Worm (Caenorhabditis elegans) whole organism, L1 larva: ENCODE measurements around the gene K11D12.14.

Experiments
- C04F5.9 ChIP-seq: sonication (generic microtip); optimal IDR thresholded peaks from 2 replicates; lab custom pipeline; 2016; ENCODE audit warnings: missing genetic modification characterization, missing compliant biosample characterization
- C16A3.4 ChIP-seq: fragments of 150-350 bp; optimal IDR thresholded peaks from 2 replicates; lab custom pipeline; 2014; ENCODE audit warnings: missing biosample characterization, missing genetic modification characterization
- F16B12.6 ChIP-seq: fragments of 150-350 bp; optimal IDR thresholded peaks from 2 replicates; lab custom pipeline; 2014; ENCODE audit warnings: missing biosample characterization, missing genetic modification characterization
- Y116A8C.19 ChIP-seq: sonication (generic microtip); optimal IDR thresholded peaks from 2 replicates; lab custom pipeline; 2016; ENCODE audit warnings: missing compliant biosample characterization, missing genetic modification characterization, borderline replicate concordance
- aha-1 ChIP-seq: fragments of 150-350 bp; optimal IDR thresholded peaks from 2 replicates; lab custom pipeline; 2014; ENCODE audit warnings: missing biosample characterization, missing genetic modification characterization
- ama-1 ChIP-seq: fragments of 150-350 bp; optimal IDR thresholded peaks from 2 replicates; lab custom pipeline; 2014
- blmp-1 ChIP-seq: fragments of 150-350 bp; optimal IDR thresholded peaks from 2 replicates; lab custom pipeline; 2014; ENCODE audit warnings: missing biosample characterization, missing genetic modification characterization
- ceh-8 ChIP-seq: fragments of 200-800 bp; sonication (Bioruptor generic); optimal IDR thresholded peaks from 2 replicates; lab custom pipeline; 2018; ENCODE audit warnings: mild to moderate bottlenecking, missing genetic modification characterization, moderate library complexity, missing compliant biosample characterization
- ceh-82 ChIP-seq, 3 experiments: fragments of 150-350 bp in 1 of 3; sonication (generic microtip) in 2 of 3; optimal IDR thresholded peaks; 2 replicates each; lab custom pipeline; 2014 to 2017; ENCODE audit warnings: missing biosample characterization in 3 of 3, missing genetic modification characterization in 3 of 3
- ces-1 ChIP-seq: fragments of 150-350 bp; optimal IDR thresholded peaks from 2 replicates; lab custom pipeline; 2014; ENCODE audit warnings: missing biosample characterization, missing genetic modification reagents, missing genetic modification characterization
- dpl-1 ChIP-seq, 3 experiments: fragments of 150-350 bp in 2 of 3; sonication (generic microtip) in 1 of 3; optimal IDR thresholded peaks; 2 replicates each; lab custom pipeline; 2014 to 2017; ENCODE audit warnings: missing biosample characterization in 3 of 3, missing genetic modification characterization in 3 of 3, missing genetic modification reagents in 3 of 3
- dsc-1 ChIP-seq: sonication (generic microtip); optimal IDR thresholded peaks from 2 replicates; lab custom pipeline; 2016; ENCODE audit warnings: mild to moderate bottlenecking, missing genetic modification characterization, missing compliant biosample characterization
- egl-13 ChIP-seq: sonication (generic microtip); optimal IDR thresholded peaks from 2 replicates; lab custom pipeline; 2016; ENCODE audit warnings: missing genotype, missing genetic modification reagents, missing genetic modification characterization, missing compliant biosample characterization
- egl-27 ChIP-seq, 2 experiments: fragments of 150-350 bp in 1 of 2; sonication (generic microtip); optimal IDR thresholded peaks; 3 replicates each; lab custom pipeline; 2017 to 2018; ENCODE audit warnings: missing biosample characterization in 2 of 2, missing genetic modification characterization in 2 of 2, missing genetic modification reagents in 2 of 2
- elt-2 ChIP-seq: sonication (generic microtip); optimal IDR thresholded peaks from 2 replicates; lab custom pipeline; 2016; ENCODE audit warnings: missing genetic modification characterization, mild to moderate bottlenecking, inconsistent platforms, missing compliant biosample characterization, missing genetic modification reagents
- elt-3 ChIP-seq, 6 experiments: fragments of 150-350 bp in 1 of 6; sonication (generic microtip); optimal IDR thresholded peaks; 2 replicates each; lab custom pipeline; 2017 to 2018; ENCODE audit warnings: missing biosample characterization in 6 of 6, missing genetic modification characterization in 6 of 6, inconsistent platforms in 1 of 6
- grh-1 ChIP-seq: fragments of 200-800 bp; sonication (Bioruptor generic); IDR thresholded peaks from 2 replicates; pipeline ENCODE4 v1.3.6; 2022; ENCODE audit warnings: missing genetic modification reagents, missing genetic modification characterization, missing compliant biosample characterization
- hlh-17 ChIP-seq: fragments of 200-800 bp; sonication (Bioruptor generic); optimal IDR thresholded peaks from 2 replicates; lab custom pipeline; 2018; ENCODE audit warnings: missing genetic modification characterization, mild to moderate bottlenecking, missing compliant biosample characterization, moderate library complexity, borderline replicate concordance
- hlh-4 ChIP-seq: sonication (generic microtip); optimal IDR thresholded peaks from 2 replicates; lab custom pipeline; 2016; ENCODE audit warnings: mild to moderate bottlenecking, missing genetic modification characterization, missing compliant biosample characterization
- hpl-2 ChIP-seq: fragments of 150-350 bp; optimal IDR thresholded peaks from 2 replicates; lab custom pipeline; 2014; ENCODE audit warnings: missing biosample characterization, missing genetic modification reagents, missing genetic modification characterization
- irx-1 ChIP-seq: sonication (generic microtip); optimal IDR thresholded peaks from 2 replicates; lab custom pipeline; 2016; ENCODE audit warnings: missing genetic modification characterization, missing compliant biosample characterization
- isw-1 ChIP-seq: fragments of 200-800 bp; sonication (Bioruptor generic); IDR thresholded peaks from 2 replicates; pipeline ENCODE4 v1.3.6; 2022; ENCODE audit warnings: missing genetic modification characterization, missing compliant biosample characterization
- jun-1 ChIP-seq: fragments of 150-350 bp; optimal IDR thresholded peaks from 2 replicates; lab custom pipeline; 2014; ENCODE audit warnings: missing biosample characterization, missing genetic modification reagents, missing genetic modification characterization
- lin-13 ChIP-seq: fragments of 150-350 bp; optimal IDR thresholded peaks from 2 replicates; lab custom pipeline; 2014; ENCODE audit warnings: missing biosample characterization, missing genetic modification reagents, missing genetic modification characterization
- lin-14 ChIP-seq: fragments of 200-800 bp; sonication (Bioruptor generic); optimal IDR thresholded peaks from 2 replicates; lab custom pipeline; 2018; ENCODE audit warnings: mild to moderate bottlenecking, missing genetic modification characterization, moderate library complexity, missing compliant biosample characterization
- lin-35 ChIP-seq, 2 experiments: fragments of 150-350 bp; optimal IDR thresholded peaks; 2 replicates each; lab custom pipeline; 2014; ENCODE audit warnings: missing biosample characterization in 2 of 2, missing genetic modification characterization in 2 of 2, missing genetic modification reagents in 2 of 2
- lin-39 ChIP-seq: fragments of 150-350 bp; optimal IDR thresholded peaks from 2 replicates; lab custom pipeline; 2014; ENCODE audit warnings: missing biosample characterization, missing genetic modification reagents, missing genetic modification characterization
- lir-3 ChIP-seq: sonication (generic microtip); optimal IDR thresholded peaks from 2 replicates; lab custom pipeline; 2016; ENCODE audit warnings: mild to moderate bottlenecking, missing genetic modification characterization, moderate library complexity, missing compliant biosample characterization; ENCODE audit not compliant: poor library complexity
- mdl-1 ChIP-seq, 2 experiments: fragments of 150-350 bp; optimal IDR thresholded peaks; 2 replicates each; lab custom pipeline; 2014 to 2017; ENCODE audit warnings: missing biosample characterization in 2 of 2, missing genetic modification characterization in 2 of 2, inconsistent platforms in 1 of 2
- mef-2 ChIP-seq: fragments of 150-350 bp; optimal IDR thresholded peaks from 2 replicates; lab custom pipeline; 2014; ENCODE audit warnings: missing biosample characterization, missing genetic modification characterization
- nhr-11 ChIP-seq: fragments of 150-350 bp; optimal IDR thresholded peaks from 2 replicates; lab custom pipeline; 2014; ENCODE audit warnings: missing biosample characterization, missing genetic modification characterization
- nhr-12 ChIP-seq: sonication (generic microtip); optimal IDR thresholded peaks from 2 replicates; lab custom pipeline; 2017; ENCODE audit warnings: missing biosample characterization, missing genetic modification characterization
- nhr-19 ChIP-seq: fragments of 200-800 bp; sonication (Bioruptor generic); conservative IDR thresholded peaks from 2 replicates; pipeline ENCODE4 v1.3.6; 2022; ENCODE audit warnings: missing genetic modification characterization, missing compliant biosample characterization
- nhr-237 ChIP-seq: fragments of 150-350 bp; optimal IDR thresholded peaks from 2 replicates; lab custom pipeline; 2014; ENCODE audit warnings: missing biosample characterization, missing genetic modification characterization
- nhr-28 ChIP-seq: fragments of 150-350 bp; optimal IDR thresholded peaks from 2 replicates; lab custom pipeline; 2014; ENCODE audit warnings: missing biosample characterization, missing genetic modification characterization
- nhr-47 ChIP-seq: sonication (generic microtip); optimal IDR thresholded peaks from 2 replicates; lab custom pipeline; 2016; ENCODE audit warnings: mild to moderate bottlenecking, missing genetic modification characterization, moderate library complexity, missing compliant biosample characterization
- nhr-76 ChIP-seq: sonication (generic microtip); optimal IDR thresholded peaks from 2 replicates; lab custom pipeline; 2017; ENCODE audit warnings: missing biosample characterization, missing genetic modification characterization
- nhr-84 ChIP-seq: sonication (generic microtip); optimal IDR thresholded peaks from 2 replicates; lab custom pipeline; 2017; ENCODE audit warnings: missing biosample characterization, missing genetic modification characterization
- nhr-90 ChIP-seq: sonication (generic microtip); optimal IDR thresholded peaks from 2 replicates; lab custom pipeline; 2016; ENCODE audit warnings: mild to moderate bottlenecking, missing genetic modification characterization, missing compliant biosample characterization; ENCODE audit not compliant: poor library complexity
- pqm-1 ChIP-seq: sonication (generic microtip); optimal IDR thresholded peaks from 3 replicates; lab custom pipeline; 2017; ENCODE audit warnings: missing biosample characterization, missing genetic modification characterization
- snpc-4 ChIP-seq: fragments of 150-350 bp; optimal IDR thresholded peaks from 2 replicates; lab custom pipeline; 2014; ENCODE audit warnings: missing biosample characterization, missing genetic modification characterization
- snu-23 ChIP-seq: sonication (generic microtip); optimal IDR thresholded peaks from 2 replicates; lab custom pipeline; 2016; ENCODE audit warnings: missing genetic modification characterization, missing compliant biosample characterization
- sptf-1 ChIP-seq: fragments of 150-350 bp; optimal IDR thresholded peaks from 2 replicates; lab custom pipeline; 2014; ENCODE audit warnings: missing biosample characterization, missing genetic modification characterization
- sup-37 ChIP-seq: fragments of 200-800 bp; sonication (Bioruptor generic); optimal IDR thresholded peaks from 2 replicates; lab custom pipeline; 2018; ENCODE audit warnings: mild to moderate bottlenecking, missing genetic modification characterization, missing compliant biosample characterization
- tbx-2 ChIP-seq: sonication (generic microtip); optimal IDR thresholded peaks from 2 replicates; lab custom pipeline; 2016; ENCODE audit warnings: missing genetic modification characterization, missing compliant biosample characterization
- tlp-1 ChIP-seq: fragments of 150-350 bp; optimal IDR thresholded peaks from 2 replicates; lab custom pipeline; 2014; ENCODE audit warnings: missing biosample characterization, missing genetic modification characterization
- unc-130 ChIP-seq: fragments of 150-350 bp; optimal IDR thresholded peaks from 2 replicates; lab custom pipeline; 2017; ENCODE audit warnings: missing biosample characterization, missing genetic modification characterization, inconsistent platforms
- unc-30 ChIP-seq: sonication (generic microtip); optimal IDR thresholded peaks from 2 replicates; lab custom pipeline; 2017; ENCODE audit warnings: missing biosample characterization, missing genetic modification characterization
- unc-62 ChIP-seq: fragments of 150-350 bp; optimal IDR thresholded peaks from 2 replicates; lab custom pipeline; 2014; ENCODE audit warnings: missing biosample characterization, missing genetic modification reagents, missing genetic modification characterization
- unc-86 ChIP-seq: sonication (generic microtip); optimal IDR thresholded peaks from 2 replicates; lab custom pipeline; 2016; ENCODE audit warnings: missing genetic modification characterization, missing compliant biosample characterization
- zag-1 ChIP-seq: fragments of 150-350 bp; optimal IDR thresholded peaks from 2 replicates; lab custom pipeline; 2014; ENCODE audit warnings: missing biosample characterization, missing genetic modification characterization
- zip-4 ChIP-seq: fragments of 200-800 bp; sonication (Bioruptor generic); optimal IDR thresholded peaks from 2 replicates; lab custom pipeline; 2018; ENCODE audit warnings: mild to moderate bottlenecking, missing genetic modification characterization, moderate library complexity, missing compliant biosample characterization

The K11D12.14 gene

DNA sequence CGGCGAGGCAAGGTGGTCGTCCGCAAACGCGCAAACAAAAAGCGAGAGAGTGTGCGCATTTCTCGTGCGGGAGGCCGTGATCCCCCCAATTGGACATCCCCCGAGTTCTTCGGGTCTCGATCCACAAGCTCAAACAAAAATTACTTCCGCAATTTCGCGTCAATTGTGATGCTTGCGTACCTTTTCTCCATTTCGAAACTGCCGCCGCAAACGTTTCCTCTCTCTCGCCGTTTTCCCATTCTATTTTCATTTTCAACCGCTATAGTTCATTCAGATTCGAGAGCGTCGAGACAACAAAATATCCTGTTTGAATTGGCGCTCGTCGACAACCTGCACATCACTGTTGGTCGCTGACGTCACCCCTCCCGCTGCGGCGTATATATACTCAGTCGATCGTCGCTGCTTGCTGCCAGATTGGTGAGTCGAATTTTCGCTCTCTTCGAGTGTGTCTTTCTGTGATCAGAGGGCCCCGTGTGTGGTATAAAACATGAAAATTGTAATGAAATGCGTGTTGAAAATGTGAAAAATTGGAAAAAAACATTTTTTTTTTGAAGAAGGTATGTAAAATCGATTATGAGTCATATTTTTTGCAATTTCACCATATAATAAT lies at the start of gene K11D12.14, which contains the start of gene pqn-51:
Gene K11D12.14, plus strand, starts transcription at position 304 of the 610 bp plus-strand sequence.
Gene pqn-51, plus strand, starts transcription at position 275 of the 610 bp plus-strand sequence.
- peak; percentile 97 for TF ChIP-seq snu-23
- no peak for TF ChIP-seq unc-62 (GFP tag; lab: Kevin White, UChicago)
- TF ChIP-seq nhr-28: no peak
- TF ChIP-seq tlp-1 (tag; lab: Kevin White, UChicago): no peak
- peak; percentile 69 for TF ChIP-seq unc-130
- peak; percentile 96 for TF ChIP-seq nhr-90 (tag; lab: Kevin White, UChicago)
- peak; percentile 97 for TF ChIP-seq grh-1 (GFP tag; lab: Robert Waterston, UW)
- TF ChIP-seq elt-3 (tag; optimal IDR thresholded peaks at IDR 0.05; lab: Kevin White, UChicago): peak in 4 of 6 experiments; percentile 32 to 84 (median 57)
- peak; percentile 96 for TF ChIP-seq jun-1 (tag; lab: Kevin White, UChicago)
- peak; percentile 95 for TF ChIP-seq ama-1 (lab: Kevin White, UChicago)
- no peak for TF ChIP-seq ces-1 (GFP tag; lab: Kevin White, UChicago)
- TF ChIP-seq sptf-1 (tag; lab: Kevin White, UChicago): no peak
- TF ChIP-seq zag-1 (tag; lab: Kevin White, UChicago): no peak
- TF ChIP-seq lin-14 (GFP tag; lab: Kevin White, UChicago): peak; percentile 98
- TF ChIP-seq dsc-1: peak; percentile 97
- TF ChIP-seq hlh-17: no peak
- TF ChIP-seq sup-37: peak; percentile 87
- TF ChIP-seq Y116A8C.19 (tag; lab: Kevin White, UChicago): no peak
- TF ChIP-seq C04F5.9 (tag; lab: Kevin White, UChicago): peak; percentile 78
- TF ChIP-seq nhr-12 (tag; lab: Kevin White, UChicago): peak; percentile 8
- peak; percentile 68 for TF ChIP-seq mef-2 (tag; lab: Kevin White, UChicago)
- peak; percentile 95 for TF ChIP-seq irx-1 (tag; lab: Kevin White, UChicago)
- peak; percentile 87 for TF ChIP-seq nhr-11
- peak; percentile 98 for TF ChIP-seq tbx-2 (tag; lab: Kevin White, UChicago)
- TF ChIP-seq hpl-2 (GFP tag; lab: Kevin White, UChicago): peak; percentile 36
- TF ChIP-seq egl-27 (tag; optimal IDR thresholded peaks at IDR 0.05; lab: Kevin White, UChicago): peak in 1 of 2 experiments; percentile 74
- no peak for TF ChIP-seq unc-30 (tag; lab: Kevin White, UChicago)
- no peak for TF ChIP-seq nhr-84 (tag; lab: Kevin White, UChicago)
- TF ChIP-seq nhr-76 (tag; lab: Kevin White, UChicago): no peak
- peak; percentile 71 for TF ChIP-seq elt-2 (tag; lab: Kevin White, UChicago)
- TF ChIP-seq lin-13 (GFP tag; lab: Kevin White, UChicago): peak; percentile 91
- TF ChIP-seq F16B12.6: peak; percentile 94
- peak; percentile 99 for TF ChIP-seq blmp-1 (tag; lab: Kevin White, UChicago)
- peak; percentile 75 for TF ChIP-seq nhr-237 (tag; lab: Kevin White, UChicago)
- peak; percentile 92 for TF ChIP-seq isw-1
- TF ChIP-seq ceh-8 (GFP tag; lab: Kevin White, UChicago): peak; percentile 88
- TF ChIP-seq lin-35 (GFP tag; optimal IDR thresholded peaks at IDR 0.05; lab: Kevin White, UChicago): peak; percentile 95 to 96
- no peak for TF ChIP-seq pqm-1
- peak; percentile 79 for TF ChIP-seq lir-3
- TF ChIP-seq aha-1 (tag; lab: Kevin White, UChicago): no peak
- TF ChIP-seq dpl-1 (GFP tag; optimal IDR thresholded peaks at IDR 0.05; lab: Kevin White, UChicago): peak; percentile 94 to 95 (median 94)
- TF ChIP-seq C16A3.4 (tag; lab: Kevin White, UChicago): peak; percentile 91
- peak; percentile 56 to 89 (median 62) for TF ChIP-seq ceh-82 (tag; optimal IDR thresholded peaks at IDR 0.05; lab: Kevin White, UChicago)
- peak; percentile 98 for TF ChIP-seq nhr-47 (tag; lab: Kevin White, UChicago)
- TF ChIP-seq zip-4 (GFP tag; lab: Kevin White, UChicago): peak; percentile 90
- peak; percentile 46 for TF ChIP-seq hlh-4 (tag; lab: Kevin White, UChicago)
- TF ChIP-seq snpc-4 (tag; lab: Kevin White, UChicago): peak; percentile 71
- peak; percentile 92 for TF ChIP-seq unc-86
- TF ChIP-seq mdl-1 (tag; optimal IDR thresholded peaks at IDR 0.05; lab: Kevin White, UChicago): peak in 1 of 2 experiments; percentile 88
- peak; percentile 94 for TF ChIP-seq egl-13 (tag; lab: Kevin White, UChicago)
- TF ChIP-seq nhr-19 (GFP tag; lab: Robert Waterston, UW): peak; percentile 98
- TF ChIP-seq lin-39 (tag; lab: Kevin White, UChicago): peak; percentile 82
